Worm (Caenorhabditis elegans): ENCODE measurements around the gene npr-11.

DNA sequence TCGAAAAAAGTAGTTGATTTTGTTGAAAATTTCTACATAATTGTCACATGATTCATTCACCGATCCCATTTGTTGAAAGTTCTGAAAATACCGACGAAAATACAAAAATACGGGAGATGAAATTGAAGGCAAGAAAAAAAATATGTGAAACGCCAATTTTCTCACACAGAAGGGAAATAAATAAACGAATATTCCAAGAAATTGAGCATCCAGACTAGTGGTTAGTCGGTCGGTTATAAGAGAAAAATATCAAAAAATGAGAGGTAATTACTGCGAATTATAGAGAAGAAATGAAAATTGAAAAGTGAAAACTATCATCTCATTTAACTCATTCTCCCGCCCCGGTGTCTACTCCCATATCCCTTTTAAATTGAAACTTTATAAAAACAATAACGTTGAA lies at the start of gene npr-11:
- no peak for TF ChIP-seq nhr-11 (tag; optimal IDR thresholded peaks at IDR 0.05)
- no peak for TF ChIP-seq nhr-67 (tag; optimal IDR thresholded peaks at IDR 0.05)
- TF ChIP-seq nfya-1 (tag; optimal IDR thresholded peaks at IDR 0.05; ENCODE audit: insufficient read depth) = no peak
- TF ChIP-seq ama-1 (optimal IDR thresholded peaks at IDR 0.05) = no peak
- TF ChIP-seq aly-2 (tag; optimal IDR thresholded peaks at IDR 0.05) = no peak
- TF ChIP-seq nhr-12 (tag; optimal IDR thresholded peaks at IDR 0.05) = no peak
- TF ChIP-seq snpc-4 (tag; optimal IDR thresholded peaks at IDR 0.05) = no peak
- TF ChIP-seq elt-3 (tag; optimal IDR thresholded peaks at IDR 0.05) = no peak
